Worm (Caenorhabditis elegans): ENCODE results near the gene C15F1.5.

C15F1.5 gene

ce11 chrII:6968191-6968675 is 2.2 kb downstream of the C15F1.5 start:
- TF ChIP-seq ztf-11 (tag; optimal IDR thresholded peaks at IDR 0.05) (no peak), snpc-4 (tag; optimal IDR thresholded peaks at IDR 0.05) (peak; percentile 99), ZK546.5 (tag; optimal IDR thresholded peaks at IDR 0.05) (no peak), ceh-82 (tag; optimal IDR thresholded peaks at IDR 0.05) (peak; percentile 48), lin-39 (tag; optimal IDR thresholded peaks at IDR 0.05) (peak; percentile 81), hmg-11 (tag; optimal IDR thresholded peaks at IDR 0.05) (peak; percentile 5), fos-1 (tag; optimal IDR thresholded peaks at IDR 0.05) (no peak), nhr-77 (tag; optimal IDR thresholded peaks at IDR 0.05) (peak; percentile 73), skn-1 (tag; optimal IDR thresholded peaks at IDR 0.05) (no peak), nhr-43 (tag; optimal IDR thresholded peaks at IDR 0.05; ENCODE audit: poor library complexity, severe bottlenecking) (peak; percentile 62), nhr-67 (tag; optimal IDR thresholded peaks at IDR 0.05) (no peak), unc-39 (tag; optimal IDR thresholded peaks at IDR 0.05) (no peak), nhr-237 (tag; optimal IDR thresholded peaks at IDR 0.05) (no peak), ztf-4 (tag; optimal IDR thresholded peaks at IDR 0.05) (no peak), ceh-28 (tag; optimal IDR thresholded peaks at IDR 0.05) (peak; percentile 61), daf-12 (tag; optimal IDR thresholded peaks at IDR 0.05) (peak; percentile 5), egl-5 (tag; optimal IDR thresholded peaks at IDR 0.05) (no peak), nhr-23 (tag; optimal IDR thresholded peaks at IDR 0.05) (peak; percentile 49), nhr-25 (tag; optimal IDR thresholded peaks at IDR 0.05) (peak; percentile 67), elt-2 (tag; optimal IDR thresholded peaks at IDR 0.05) (peak; percentile 23), ceh-9 (tag; optimal IDR thresholded peaks at IDR 0.05) (no peak), egl-27 (tag; optimal IDR thresholded peaks at IDR 0.05) (no peak), nhr-11 (tag; optimal IDR thresholded peaks at IDR 0.05) (no peak), jun-1 (tag; optimal IDR thresholded peaks at IDR 0.05) (peak; percentile 3), lin-15B (tag; optimal IDR thresholded peaks at IDR 0.05) (peak; percentile 65), pqm-1 (tag; optimal IDR thresholded peaks at IDR 0.05) (peak; percentile 44), tbx-2 (tag; optimal IDR thresholded peaks at IDR 0.05) (peak; percentile 48), nfya-1 (tag; optimal IDR thresholded peaks at IDR 0.05; ENCODE audit: insufficient read depth) (peak; percentile 66), lsy-12 (tag; optimal IDR thresholded peaks at IDR 0.05) (peak; percentile 72), eor-1 (tag; optimal IDR thresholded peaks at IDR 0.05) (no peak), nhr-76 (tag; optimal IDR thresholded peaks at IDR 0.05) (no peak), pha-4 (tag; optimal IDR thresholded peaks at IDR 0.05) (peak; percentile 39), fkh-2 (tag; optimal IDR thresholded peaks at IDR 0.05) (no peak), fkh-10 (GFP tag; optimal IDR thresholded peaks at IDR 0.05) (no peak), R02D3.7 (tag; optimal IDR thresholded peaks at IDR 0.05) (peak; percentile 83), elt-3 (tag; optimal IDR thresholded peaks at IDR 0.05) (peak in 1 of 3 experiments; percentile 25), unc-62 (GFP tag; optimal IDR thresholded peaks at IDR 0.05) (no peak), ama-1 (optimal IDR thresholded peaks at IDR 0.05) (peak; percentile 97)

- no peak for TF ChIP-seq fkh-2 (tag; optimal IDR thresholded peaks at IDR 0.05)
- TF ChIP-seq R02D3.7 (tag; optimal IDR thresholded peaks at IDR 0.05): peak; percentile 76
- no peak for TF ChIP-seq nhr-76 (tag; optimal IDR thresholded peaks at IDR 0.05)
- TF ChIP-seq eor-1 (tag; optimal IDR thresholded peaks at IDR 0.05): no peak
- no peak for TF ChIP-seq lsy-12 (tag; optimal IDR thresholded peaks at IDR 0.05)
- no peak for TF ChIP-seq ztf-4 (tag; optimal IDR thresholded peaks at IDR 0.05)
- TF ChIP-seq nhr-43 (tag; optimal IDR thresholded peaks at IDR 0.05; ENCODE audit: poor library complexity, severe bottlenecking): no peak
- TF ChIP-seq nhr-23 (tag; optimal IDR thresholded peaks at IDR 0.05): peak; percentile 49
- TF ChIP-seq sea-2 (GFP tag; optimal IDR thresholded peaks at IDR 0.05): no peak
- TF ChIP-seq ztf-11 (tag; optimal IDR thresholded peaks at IDR 0.05): no peak
- no peak for TF ChIP-seq elt-3 (tag; optimal IDR thresholded peaks at IDR 0.05)
- no peak for TF ChIP-seq pqm-1 (tag; optimal IDR thresholded peaks at IDR 0.05)
- TF ChIP-seq aly-2 (tag; optimal IDR thresholded peaks at IDR 0.05): no peak
- no peak for TF ChIP-seq nhr-67 (tag; optimal IDR thresholded peaks at IDR 0.05)
- no peak for TF ChIP-seq fkh-10 (GFP tag; optimal IDR thresholded peaks at IDR 0.05)
- no peak for TF ChIP-seq unc-62 (GFP tag; optimal IDR thresholded peaks at IDR 0.05)
- peak; percentile 37 for TF ChIP-seq nfya-1 (tag; optimal IDR thresholded peaks at IDR 0.05; ENCODE audit: insufficient read depth)
- TF ChIP-seq lin-15B (tag; optimal IDR thresholded peaks at IDR 0.05): peak; percentile 35
- TF ChIP-seq hmg-11 (tag; optimal IDR thresholded peaks at IDR 0.05): peak; percentile 28
- peak; percentile 86 for TF ChIP-seq snpc-4 (tag; optimal IDR thresholded peaks at IDR 0.05)
Observed at ce11 chrII:6967618-6968017, 2.8 kb downstream of the C15F1.5 start, which contains the start of gene eif-2Bgamma. TSS of gene eif-2Bgamma (minus strand) at chrII:6967648.

Measured in whole organism, L3 larva.